Worm (Caenorhabditis elegans): ENCODE data around the gene gly-4.

- TF ChIP-seq egl-27 (tag; optimal IDR thresholded peaks at IDR 0.05): no peak
- TF ChIP-seq unc-62 (GFP tag; optimal IDR thresholded peaks at IDR 0.05): no peak
- TF ChIP-seq lin-13 (GFP tag; optimal IDR thresholded peaks at IDR 0.05): no peak
- no peak for TF ChIP-seq lir-3 (tag; optimal IDR thresholded peaks at IDR 0.05; ENCODE audit: poor library complexity)
- no peak for TF ChIP-seq pqm-1 (tag; optimal IDR thresholded peaks at IDR 0.05)
- TF ChIP-seq ets-5 (GFP tag; IDR thresholded peaks at IDR 0.05): no peak
Observed at ce11 chrV:19936945-19937344, 41.8 kb upstream of the gly-4 start.

All from whole organism, L1 larva.